Fruit fly (Drosophila melanogaster) whole organism, embryonic: ENCODE data around the gene CG11668.

Source experiments
- BEAF-32 ChIP-seq: fragments of 200-800 bp; sonication (Bioruptor generic); optimal IDR thresholded peaks from 3 replicates; lab custom pipeline; 2017; ENCODE audit warnings: missing biosample characterization, missing genetic modification characterization, mild to moderate bottlenecking, moderate library complexity, missing genetic modification reagents
- Blimp-1 ChIP-seq: fragments of 200-800 bp; sonication (Bioruptor generic); optimal IDR thresholded peaks from 3 replicates; lab custom pipeline; 2018; ENCODE audit warnings: missing biosample characterization, missing genetic modification characterization, mild to moderate bottlenecking, moderate library complexity, missing genetic modification reagents
- CG10209 ChIP-seq: fragments of 200-800 bp; sonication (Bioruptor generic); optimal IDR thresholded peaks from 3 replicates; lab custom pipeline; 2017; ENCODE audit warnings: missing biosample characterization, mild to moderate bottlenecking, missing genetic modification characterization, missing genetic modification reagents
- CG11723 ChIP-seq: fragments of 200-800 bp; sonication (Bioruptor generic); optimal IDR thresholded peaks from 2 replicates; lab custom pipeline; 2017; ENCODE audit warnings: missing biosample characterization, mild to moderate bottlenecking, missing genetic modification characterization
- CG12391 ChIP-seq: fragments of 200-800 bp; sonication (Bioruptor generic); optimal IDR thresholded peaks from 3 replicates; lab custom pipeline; 2018; ENCODE audit warnings: missing biosample characterization, mild to moderate bottlenecking, missing genetic modification characterization, moderate library complexity
- CG12942 ChIP-seq: fragments of 200-800 bp; sonication (Bioruptor generic); optimal IDR thresholded peaks from 3 replicates; lab custom pipeline; 2016; ENCODE audit warnings: missing biosample characterization, missing genetic modification characterization
- CG16815 ChIP-seq: fragments of 200-800 bp; sonication (Bioruptor generic); optimal IDR thresholded peaks from 3 replicates; lab custom pipeline; 2017; ENCODE audit warnings: missing biosample characterization, mild to moderate bottlenecking, missing genetic modification characterization
- CG17912 ChIP-seq: fragments of 200-800 bp; sonication (Bioruptor generic); optimal IDR thresholded peaks from 2 replicates; lab custom pipeline; 2018; ENCODE audit warnings: missing biosample characterization, mild to moderate bottlenecking, missing genetic modification characterization
- CG3065 ChIP-seq: fragments of 200-800 bp; sonication (Bioruptor generic); optimal IDR thresholded peaks from 2 replicates; lab custom pipeline; 2016; ENCODE audit warnings: missing biosample characterization, missing genetic modification characterization
- CG33213 ChIP-seq: fragments of 200-800 bp; sonication (Bioruptor generic); optimal IDR thresholded peaks from 3 replicates; lab custom pipeline; 2016; ENCODE audit warnings: missing biosample characterization, missing genetic modification characterization
- CG33557 ChIP-seq: fragments of 200-800 bp; sonication (Bioruptor generic); optimal IDR thresholded peaks from 2 replicates; lab custom pipeline; 2019; ENCODE audit warnings: missing biosample characterization, mild to moderate bottlenecking, missing genetic modification characterization, moderate library complexity
- CG4328 ChIP-seq: fragments of 200-800 bp; sonication (Bioruptor generic); optimal IDR thresholded peaks from 3 replicates; lab custom pipeline; 2017; ENCODE audit warnings: missing biosample characterization, missing genetic modification reagents, missing genetic modification characterization
- CG6689 ChIP-seq: fragments of 200-800 bp; sonication (Bioruptor generic); IDR thresholded peaks from 2 replicates; pipeline ENCODE4 v1.3.6; 2022; ENCODE audit warnings: missing biosample characterization, missing genetic modification characterization
- CG7556 ChIP-seq: fragments of 200-800 bp; sonication (Bioruptor generic); optimal IDR thresholded peaks from 2 replicates; lab custom pipeline; 2017; ENCODE audit warnings: missing biosample characterization, mild to moderate bottlenecking, missing genetic modification characterization
- CG8281 ChIP-seq: fragments of 200-800 bp; sonication (Bioruptor generic); optimal IDR thresholded peaks from 2 replicates; lab custom pipeline; 2018; ENCODE audit warnings: missing biosample characterization, mild to moderate bottlenecking, missing genetic modification characterization, moderate library complexity
- CG9215 ChIP-seq: fragments of 200-800 bp; sonication (Bioruptor generic); IDR thresholded peaks from 2 replicates; pipeline ENCODE4 v1.3.6; 2022; ENCODE audit warnings: missing biosample characterization, missing genetic modification characterization
- CG9727 ChIP-seq: fragments of 200-800 bp; sonication (Bioruptor generic); optimal IDR thresholded peaks from 3 replicates; lab custom pipeline; 2017; ENCODE audit warnings: missing biosample characterization, mild to moderate bottlenecking, missing genetic modification characterization
- CG9876 ChIP-seq: fragments of 200-800 bp; sonication (Bioruptor generic); optimal IDR thresholded peaks from 2 replicates; lab custom pipeline; 2016; ENCODE audit warnings: missing biosample characterization, missing genetic modification characterization
- CG9932 ChIP-seq: fragments of 200-800 bp; sonication (Bioruptor generic); IDR thresholded peaks from 2 replicates; pipeline ENCODE4 v1.3.6; 2022; ENCODE audit warnings: missing biosample characterization, missing genetic modification characterization
- Chrac-16 ChIP-seq: fragments of 200-800 bp; sonication (Bioruptor generic); optimal IDR thresholded peaks from 3 replicates; lab custom pipeline; 2016; ENCODE audit warnings: missing biosample characterization, missing genetic modification characterization
- Deaf1 ChIP-seq: fragments of 200-800 bp; optimal IDR thresholded peaks from 3 replicates; lab custom pipeline; 2019; ENCODE audit warnings: missing biosample characterization, mild to moderate bottlenecking, missing genetic modification characterization, moderate library complexity
- Dfd ChIP-seq, 2 experiments: fragments of >200 bp; optimal IDR thresholded peaks; 2 replicates each; lab custom pipeline; 2017; ENCODE audit warnings: missing biosample characterization in 2 of 2, missing genetic modification characterization in 2 of 2
- Dref ChIP-seq: fragments of 200-800 bp; sonication (Bioruptor generic); IDR thresholded peaks from 2 replicates; pipeline ENCODE4 v1.3.6; 2022; ENCODE audit warnings: missing biosample characterization, missing genetic modification characterization
- Gug ChIP-seq: fragments of 200-800 bp; sonication (Bioruptor generic); IDR thresholded peaks from 4 replicates; pipeline ENCODE4 v1.3.6; 2022; ENCODE audit warnings: missing biosample characterization, missing genetic modification characterization
- MTF-1 ChIP-seq: fragments of 200-800 bp; sonication (Bioruptor generic); optimal IDR thresholded peaks from 2 replicates; lab custom pipeline; 2018; ENCODE audit warnings: missing biosample characterization, mild to moderate bottlenecking, missing genetic modification characterization, borderline replicate concordance
- Oli ChIP-seq: fragments of 200-800 bp; sonication (Bioruptor generic); optimal IDR thresholded peaks from 2 replicates; lab custom pipeline; 2018; ENCODE audit warnings: missing biosample characterization, mild to moderate bottlenecking, missing genetic modification characterization, moderate library complexity
- Rx ChIP-seq: fragments of 200-800 bp; sonication (Bioruptor generic); IDR thresholded peaks from 2 replicates; pipeline ENCODE4 v1.3.6; 2022; ENCODE audit warnings: missing biosample characterization, missing genetic modification characterization
- Sox102F ChIP-seq: fragments of 200-800 bp; sonication (Bioruptor generic); optimal IDR thresholded peaks from 2 replicates; lab custom pipeline; 2018; ENCODE audit warnings: missing biosample characterization, mild to moderate bottlenecking, missing genetic modification characterization, moderate library complexity
- Sry-β ChIP-seq: fragments of 200-800 bp; sonication (Bioruptor generic); optimal IDR thresholded peaks from 2 replicates; lab custom pipeline; 2018; ENCODE audit warnings: missing biosample characterization, mild to moderate bottlenecking, missing genetic modification characterization, moderate library complexity
- Taf1 ChIP-seq: fragments of 200-800 bp; sonication (Bioruptor generic); IDR thresholded peaks from 2 replicates; pipeline ENCODE4 v1.3.6; 2022; ENCODE audit warnings: missing biosample characterization, missing genetic modification characterization
- Tbp ChIP-seq: fragments of >200 bp; optimal IDR thresholded peaks from 2 replicates; lab custom pipeline; 2018; ENCODE audit warnings: missing biosample characterization, missing genetic modification characterization
- ab ChIP-seq: fragments of 200-800 bp; sonication (Bioruptor generic); optimal IDR thresholded peaks from 2 replicates; lab custom pipeline; 2016; ENCODE audit warnings: missing biosample characterization, missing genetic modification characterization
- al ChIP-seq: fragments of 200-800 bp; sonication (Bioruptor generic); IDR thresholded peaks from 2 replicates; pipeline ENCODE4 v1.3.6; 2022; ENCODE audit warnings: missing biosample characterization, missing genetic modification characterization
- az2 ChIP-seq: fragments of 200-800 bp; sonication (Bioruptor generic); optimal IDR thresholded peaks from 3 replicates; lab custom pipeline; 2016; ENCODE audit warnings: missing biosample characterization, missing genetic modification characterization
- br ChIP-seq: fragments of >200 bp; optimal IDR thresholded peaks from 2 replicates; lab custom pipeline; 2017
- chn ChIP-seq: fragments of 200-800 bp; sonication (Bioruptor generic); optimal IDR thresholded peaks from 2 replicates; lab custom pipeline; 2016; ENCODE audit warnings: missing biosample characterization, missing genetic modification characterization
- dysf ChIP-seq: fragments of 200-800 bp; sonication (Bioruptor generic); IDR thresholded peaks from 3 replicates; pipeline ENCODE4 v1.3.6; 2022; ENCODE audit warnings: missing biosample characterization, missing genetic modification characterization
- ems ChIP-seq: fragments of 200-800 bp; sonication (Bioruptor generic); optimal IDR thresholded peaks from 3 replicates; lab custom pipeline; 2016; ENCODE audit warnings: missing biosample characterization, missing genetic modification characterization
- fd96Cb ChIP-seq: fragments of 200-800 bp; sonication (Bioruptor generic); optimal IDR thresholded peaks from 2 replicates; lab custom pipeline; 2018; ENCODE audit warnings: missing biosample characterization, mild to moderate bottlenecking, missing genetic modification characterization, moderate library complexity
- gce ChIP-seq: fragments of 200-800 bp; sonication (Bioruptor generic); IDR thresholded peaks from 3 replicates; pipeline ENCODE4 v1.3.6; 2022; ENCODE audit warnings: missing biosample characterization, missing genetic modification characterization
- gsb-n ChIP-seq: fragments of 200-800 bp; sonication (Bioruptor generic); optimal IDR thresholded peaks from 3 replicates; lab custom pipeline; 2018; ENCODE audit warnings: missing biosample characterization, mild to moderate bottlenecking, missing genetic modification characterization
- h ChIP-seq: fragments of >200 bp; optimal IDR thresholded peaks from 2 replicates; lab custom pipeline; 2017
- kay ChIP-seq: fragments of 200-800 bp; sonication (Bioruptor generic); optimal IDR thresholded peaks from 2 replicates; lab custom pipeline; 2016; ENCODE audit warnings: missing biosample characterization, missing genetic modification characterization
- lola ChIP-seq, 3 experiments: fragments of >200 bp in 2 of 3; fragments of 200-800 bp in 1 of 3; sonication (Bioruptor generic) in 1 of 3; optimal IDR thresholded peaks; 2 replicates each; lab custom pipeline; 2017 to 2019; ENCODE audit warnings: missing biosample characterization in 3 of 3, missing genetic modification characterization in 3 of 3, mild to moderate bottlenecking in 1 of 3, moderate library complexity in 1 of 3
- nerfin-1 ChIP-seq: fragments of 200-800 bp; sonication (Bioruptor generic); optimal IDR thresholded peaks from 3 replicates; lab custom pipeline; 2019; ENCODE audit warnings: missing biosample characterization, mild to moderate bottlenecking, missing genetic modification characterization, moderate library complexity
- otp ChIP-seq: fragments of 200-800 bp; sonication (Bioruptor generic); IDR thresholded peaks from 3 replicates; pipeline ENCODE4, ENCODE4 v1.3.6; 2022; ENCODE audit warnings: missing biosample characterization, missing genetic modification characterization
- rib ChIP-seq: fragments of 200-800 bp; sonication (Bioruptor generic); IDR thresholded peaks from 2 replicates; pipeline ENCODE4 v1.3.6; 2022; ENCODE audit warnings: missing biosample characterization, missing genetic modification characterization
- shn ChIP-seq: fragments of 200-800 bp; sonication (Bioruptor generic); optimal IDR thresholded peaks from 3 replicates; lab custom pipeline; 2016; ENCODE audit warnings: missing biosample characterization, missing genetic modification characterization
- tap ChIP-seq: fragments of 200-800 bp; optimal IDR thresholded peaks from 3 replicates; lab custom pipeline; 2019; ENCODE audit warnings: missing biosample characterization, mild to moderate bottlenecking, missing genetic modification characterization, moderate library complexity
- trh ChIP-seq: fragments of 200-800 bp; sonication (Bioruptor generic); optimal IDR thresholded peaks from 2 replicates; lab custom pipeline; 2016; ENCODE audit warnings: missing biosample characterization, missing genetic modification characterization
- vvl ChIP-seq: fragments of 200-800 bp; sonication (Bioruptor generic); IDR thresholded peaks from 2 replicates; pipeline ENCODE4 v1.3.6; 2022; ENCODE audit warnings: missing biosample characterization, missing genetic modification characterization
- zen ChIP-seq: fragments of 200-800 bp; sonication (Bioruptor generic); optimal IDR thresholded peaks from 3 replicates; lab custom pipeline; 2018; ENCODE audit warnings: missing biosample characterization, mild to moderate bottlenecking, missing genetic modification characterization, moderate library complexity

CG11668 gene

DNA sequence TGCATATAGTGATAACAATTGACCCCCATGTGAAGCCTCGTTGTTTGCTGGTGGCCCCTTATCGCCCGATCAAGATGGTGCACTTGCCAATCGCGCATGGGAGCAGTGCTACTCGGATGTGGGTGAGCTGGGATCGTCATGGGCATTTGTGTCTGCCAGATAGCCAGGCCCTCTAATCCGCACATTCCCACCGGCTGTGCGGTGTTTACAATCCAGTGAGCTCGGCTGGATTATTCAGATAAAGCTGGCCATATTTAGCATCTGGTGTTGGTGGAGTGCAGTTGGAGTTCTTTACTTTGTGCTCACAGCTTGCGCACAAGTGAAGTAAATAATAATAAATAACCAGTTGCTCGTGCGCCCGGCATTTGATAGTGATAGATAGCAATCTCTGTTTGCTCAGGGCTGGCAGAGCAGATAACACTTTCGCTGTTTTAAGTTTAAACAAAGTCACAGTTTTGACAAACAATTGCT is 5.2 kb upstream of the CG11668 start (continued):
- TF ChIP-seq otp (GFP tag; lab: Robert Waterston, UW) (peak; percentile 30; the same call in 1 of the 3 replicates), CG33213 (GFP tag; lab: Kevin White, UChicago) (peak; percentile 23), al (GFP tag; lab: Robert Waterston, UW) (no peak), CG9215 (no peak), ems (GFP tag; lab: Kevin White, UChicago) (no peak), rib (no peak), CG8281 (tag; lab: Kevin White, UChicago) (no peak), kay (GFP tag; lab: Kevin White, UChicago) (no peak), h (no peak), nerfin-1 (tag; lab: Kevin White, UChicago) (peak; percentile 50), CG9932 (no peak), Deaf1 (tag; lab: Kevin White, UChicago) (no peak), Tbp (GFP tag; lab: Kevin White, UChicago) (no peak), gce (GFP tag; lab: Robert Waterston, UW) (peak; percentile 66; the same call in 1 of the 3 replicates), Dfd (GFP tag; optimal IDR thresholded peaks at IDR 0.05; lab: Kevin White, UChicago) (no peak), CG9876 (GFP tag; lab: Kevin White, UChicago) (no peak), Taf1 (no peak), CG6689 (GFP tag; lab: Robert Waterston, UW) (no peak), dysf (GFP tag; lab: Robert Waterston, UW) (no peak), az2 (no peak), BEAF-32 (GFP tag; lab: Kevin White, UChicago) (no peak), CG3065 (GFP tag; lab: Kevin White, UChicago) (no peak), zen (tag; lab: Kevin White, UChicago) (no peak), fd96Cb (no peak), CG11723 (GFP tag; lab: Kevin White, UChicago) (no peak), MTF-1 (GFP tag; lab: Kevin White, UChicago) (peak; percentile 71), Dref (GFP tag; lab: Robert Waterston, UW) (no peak), Chrac-16 (no peak), Rx (GFP tag; lab: Robert Waterston, UW) (no peak), Sry-β (GFP tag; lab: Kevin White, UChicago) (peak; percentile 26), CG9727 (GFP tag; lab: Kevin White, UChicago) (peak; percentile 45), CG4328 (GFP tag; lab: Kevin White, UChicago) (peak; percentile 55), CG12391 (peak; percentile 3), CG33557 (no peak), Blimp-1 (GFP tag; lab: Kevin White, UChicago) (no peak), gsb-n (tag; lab: Kevin White, UChicago) (no peak), tap (tag; lab: Kevin White, UChicago) (no peak), shn (GFP tag; lab: Kevin White, UChicago) (no peak), CG16815 (GFP tag; lab: Kevin White, UChicago) (no peak), chn (GFP tag; lab: Kevin White, UChicago) (no peak), ab (GFP tag; lab: Kevin White, UChicago) (no peak), Gug (no peak), trh (GFP tag; lab: Kevin White, UChicago) (no peak), CG7556 (no peak), CG17912 (GFP tag; lab: Kevin White, UChicago) (peak; percentile 31), Oli (tag; lab: Kevin White, UChicago) (no peak), Sox102F (GFP tag; lab: Kevin White, UChicago) (no peak), br (lab: Kevin White, UChicago) (no peak), vvl (GFP tag; lab: Robert Waterston, UW) (0 out of 2 replicates have a peak, but pooled peaks have one; percentile 39), CG12942 (GFP tag; lab: Kevin White, UChicago) (no peak), lola (GFP tag; optimal IDR thresholded peaks at IDR 0.05; lab: Kevin White, UChicago) (no peak), CG10209 (GFP tag; lab: Kevin White, UChicago) (no peak)
